Fruit fly (Drosophila melanogaster) whole organism: ENCODE data around the gene Arp6.

Experiments used
- CG8478 ChIP-seq: fragments of >200 bp; optimal IDR thresholded peaks from 2 replicates; lab custom pipeline; 2018; ENCODE audit warnings: inconsistent platforms
- EcR ChIP-seq, 2 experiments: fragments of >200 bp; optimal IDR thresholded peaks; 2 replicates each; lab custom pipeline; 2017; ENCODE audit warnings: missing biosample characterization in 2 of 2, missing genetic modification characterization in 2 of 2, missing genetic modification reagents in 2 of 2
- pan ChIP-seq: fragments of >200 bp; optimal IDR thresholded peaks from 2 replicates; lab custom pipeline; 2017
- psq ChIP-seq: fragments of >200 bp; optimal IDR thresholded peaks from 2 replicates; lab custom pipeline; 2017
- usp ChIP-seq: fragments of >200 bp; optimal IDR thresholded peaks from 2 replicates; lab custom pipeline; 2017; ENCODE audit warnings: missing biosample characterization, missing genetic modification characterization, mixed read lengths

dm6 chrX:15733192-15733892 lies 3.6 kb downstream of the Arp6 start:
- TF ChIP-seq pan = no peak
- TF ChIP-seq EcR (GFP tag; optimal IDR thresholded peaks at IDR 0.05; lab: Kevin White, UChicago) = no peak
- TF ChIP-seq usp (GFP tag; lab: Kevin White, UChicago) = no peak
- TF ChIP-seq CG8478 (lab: Kevin White, UChicago) = no peak
- TF ChIP-seq psq (lab: Kevin White, UChicago) = no peak
